Worm (Caenorhabditis elegans) whole organism, young adult: ENCODE results near the gene rskd-1.

ENCODE experiments used
- B0035.1 ChIP-seq: sonication (generic microtip); optimal IDR thresholded peaks from 2 replicates; lab custom pipeline; 2016; ENCODE audit warnings: missing genetic modification characterization, mild to moderate bottlenecking, missing compliant biosample characterization, missing genotype, missing genetic modification reagents
- B0261.1 ChIP-seq: sonication (generic microtip); optimal IDR thresholded peaks from 2 replicates; lab custom pipeline; 2016; ENCODE audit warnings: mild to moderate bottlenecking, missing genetic modification characterization, moderate library complexity, missing compliant biosample characterization
- F22D6.2 ChIP-seq: sonication (generic microtip); optimal IDR thresholded peaks from 2 replicates; lab custom pipeline; 2016; ENCODE audit warnings: mild to moderate bottlenecking, missing genetic modification characterization, missing compliant biosample characterization
- F23B12.7 ChIP-seq: sonication (generic microtip); optimal IDR thresholded peaks from 2 replicates; lab custom pipeline; 2017; ENCODE audit warnings: missing genetic modification characterization, mild to moderate bottlenecking, missing compliant biosample characterization, antibody characterized with exemption, moderate library complexity; ENCODE audit not compliant: insufficient read depth
- F39B2.1 ChIP-seq: fragments of 200-800 bp; sonication (Bioruptor generic); IDR thresholded peaks from 2 replicates; pipeline ENCODE4 v1.3.6; 2022; ENCODE audit warnings: missing genetic modification reagents, missing genetic modification characterization, missing compliant biosample characterization
- F55B11.4 ChIP-seq: sonication (generic microtip); optimal IDR thresholded peaks from 2 replicates; lab custom pipeline; 2016; ENCODE audit warnings: missing compliant biosample characterization, missing genetic modification characterization, borderline replicate concordance; ENCODE audit not compliant: insufficient read depth
- F57C9.4 ChIP-seq: sonication (generic microtip); optimal IDR thresholded peaks from 2 replicates; lab custom pipeline; 2017; ENCODE audit warnings: mild to moderate bottlenecking, missing genetic modification characterization, missing compliant biosample characterization
- K12H6.12 ChIP-seq: fragments of 200-800 bp; sonication (Bioruptor generic); optimal IDR thresholded peaks from 2 replicates; lab custom pipeline; 2018; ENCODE audit warnings: mild to moderate bottlenecking, missing genetic modification characterization, missing compliant biosample characterization
- T07F8.4 ChIP-seq: sonication (generic microtip); optimal IDR thresholded peaks from 2 replicates; lab custom pipeline; 2016; ENCODE audit warnings: mild to moderate bottlenecking, missing genetic modification characterization, moderate library complexity, missing compliant biosample characterization
- Y56A3A.18 ChIP-seq: fragments of 200-800 bp; sonication (Bioruptor generic); IDR thresholded peaks from 2 replicates; pipeline ENCODE4 v1.3.6; 2022; ENCODE audit warnings: missing genetic modification reagents, missing genetic modification characterization, missing compliant biosample characterization
- akir-1 ChIP-seq: fragments of 200-800 bp; sonication (Bioruptor generic); optimal IDR thresholded peaks from 2 replicates; lab custom pipeline; 2018; ENCODE audit warnings: mild to moderate bottlenecking, missing genetic modification characterization, moderate library complexity, missing compliant biosample characterization
- ama-1 ChIP-seq, 3 experiments: fragments of 150-350 bp in 1 of 3; sonication (generic microtip) in 2 of 3; optimal IDR thresholded peaks; 2 replicates each; lab custom pipeline; 2014 to 2018; ENCODE audit warnings: missing biosample characterization in 2 of 3, missing genetic modification characterization in 2 of 3, missing genetic modification reagents in 2 of 3
- aptf-2 ChIP-seq: fragments of 200-800 bp; sonication (Bioruptor generic); conservative IDR thresholded peaks from 2 replicates; pipeline ENCODE4 v1.3.6; 2022; ENCODE audit warnings: missing genetic modification reagents, missing genetic modification characterization, missing compliant biosample characterization
- athp-1 ChIP-seq: sonication (generic microtip); optimal IDR thresholded peaks from 2 replicates; lab custom pipeline; 2017; ENCODE audit warnings: mild to moderate bottlenecking, missing genetic modification characterization, missing compliant biosample characterization
- attf-5 ChIP-seq: fragments of 200-800 bp; sonication (Bioruptor generic); optimal IDR thresholded peaks from 2 replicates; lab custom pipeline; 2018; ENCODE audit warnings: mild to moderate bottlenecking, missing genetic modification characterization, missing compliant biosample characterization
- dpl-1 ChIP-seq: fragments of 150-350 bp; optimal IDR thresholded peaks from 2 replicates; lab custom pipeline; 2014; ENCODE audit warnings: missing biosample characterization, missing genetic modification reagents, missing genetic modification characterization
- egrh-3 ChIP-seq: fragments of 200-800 bp; sonication (Bioruptor generic); IDR thresholded peaks from 2 replicates; pipeline ENCODE4 v1.3.6; 2022; ENCODE audit warnings: missing genetic modification reagents, missing genetic modification characterization, missing compliant biosample characterization
- ets-4 ChIP-seq: fragments of 200-800 bp; sonication (Bioruptor generic); optimal IDR thresholded peaks from 2 replicates; lab custom pipeline; 2018; ENCODE audit warnings: mild to moderate bottlenecking, missing genetic modification characterization, missing compliant biosample characterization
- gei-17 ChIP-seq: fragments of 200-800 bp; sonication (Bioruptor generic); optimal IDR thresholded peaks from 2 replicates; lab custom pipeline; 2018; ENCODE audit warnings: mild to moderate bottlenecking, missing genetic modification characterization, missing compliant biosample characterization
- hmg-1.2 ChIP-seq: fragments of 200-800 bp; sonication (Bioruptor generic); IDR thresholded peaks from 2 replicates; pipeline ENCODE4 v1.3.6; 2022; ENCODE audit warnings: missing genetic modification reagents, missing genetic modification characterization, missing compliant biosample characterization
- lin-26 ChIP-seq: fragments of 200-800 bp; sonication (Bioruptor generic); IDR thresholded peaks from 2 replicates; pipeline ENCODE4 v1.3.6; 2022; ENCODE audit warnings: missing genetic modification reagents, missing genetic modification characterization, missing compliant biosample characterization
- lin-40 ChIP-seq: sonication (generic microtip); optimal IDR thresholded peaks from 2 replicates; lab custom pipeline; 2016; ENCODE audit warnings: missing genetic modification characterization, mild to moderate bottlenecking, missing compliant biosample characterization, missing genotype, missing genetic modification reagents
- lsl-1 ChIP-seq: fragments of 200-800 bp; sonication (Bioruptor generic); optimal IDR thresholded peaks from 2 replicates; lab custom pipeline; 2018; ENCODE audit warnings: mild to moderate bottlenecking, missing genetic modification characterization, moderate library complexity, missing compliant biosample characterization
- madf-10 ChIP-seq: sonication (generic microtip); optimal IDR thresholded peaks from 2 replicates; lab custom pipeline; 2016; ENCODE audit warnings: mild to moderate bottlenecking, missing genetic modification characterization, missing compliant biosample characterization
- mcd-1 ChIP-seq: fragments of 200-800 bp; sonication (Bioruptor generic); IDR thresholded peaks from 2 replicates; pipeline ENCODE4 v1.3.6; 2022; ENCODE audit warnings: missing genetic modification reagents, missing genetic modification characterization, missing compliant biosample characterization
- nfya-2 ChIP-seq: fragments of 200-800 bp; sonication (Bioruptor generic); IDR thresholded peaks from 2 replicates; pipeline ENCODE4 v1.3.6; 2022; ENCODE audit warnings: missing genetic modification reagents, missing genetic modification characterization, missing compliant biosample characterization
- nhr-179 ChIP-seq: sonication (generic microtip); optimal IDR thresholded peaks from 2 replicates; lab custom pipeline; 2016; ENCODE audit warnings: mild to moderate bottlenecking, missing genetic modification characterization, missing compliant biosample characterization
- nhr-80 ChIP-seq: sonication (generic microtip); optimal IDR thresholded peaks from 2 replicates; lab custom pipeline; 2016; ENCODE audit warnings: missing genetic modification characterization, missing compliant biosample characterization
- rec-8 ChIP-seq, 2 experiments: sonication (generic microtip); optimal IDR thresholded peaks; 2 replicates each; lab custom pipeline; 2016; ENCODE audit warnings: mild to moderate bottlenecking in 2 of 2, missing genetic modification characterization in 2 of 2, missing genetic modification reagents in 2 of 2, missing genotype in 2 of 2, missing biosample characterization in 1 of 2, missing compliant biosample characterization in 1 of 2, moderate library complexity in 1 of 2
- rpc-1 ChIP-seq, 2 experiments: fragments of 150-350 bp in 1 of 2; sonication (generic microtip) in 1 of 2; optimal IDR thresholded peaks; 2 replicates each; lab custom pipeline; 2014 to 2018; ENCODE audit warnings: missing biosample characterization in 1 of 2, missing genetic modification characterization in 1 of 2, missing genetic modification reagents in 1 of 2, missing genotype in 1 of 2
- snpc-1.3 ChIP-seq: sonication (generic microtip); optimal IDR thresholded peaks from 2 replicates; lab custom pipeline; 2017; ENCODE audit warnings: missing genetic modification characterization, mild to moderate bottlenecking, missing compliant biosample characterization, antibody characterized with exemption, moderate library complexity, missing genotype, missing genetic modification reagents; ENCODE audit not compliant: insufficient read depth
- tlf-1 ChIP-seq: fragments of 200-800 bp; sonication (Bioruptor generic); optimal IDR thresholded peaks from 2 replicates; lab custom pipeline; 2018; ENCODE audit warnings: mild to moderate bottlenecking, missing genetic modification characterization, missing compliant biosample characterization
- ztf-28 ChIP-seq: fragments of 200-800 bp; sonication (Bioruptor generic); IDR thresholded peaks from 2 replicates; pipeline ENCODE4 v1.3.6; 2022; ENCODE audit warnings: missing genetic modification reagents, missing genetic modification characterization, missing compliant biosample characterization
- ztf-6 ChIP-seq: fragments of 200-800 bp; sonication (Bioruptor generic); IDR thresholded peaks from 2 replicates; pipeline ENCODE4 v1.3.6; 2022; ENCODE audit warnings: missing genetic modification reagents, missing genetic modification characterization, missing compliant biosample characterization

rskd-1 gene

ce11 chrV:12291587-12291986 is 3.2 kb upstream of the rskd-1 start, which contains the start of the genes srpa-68 and srh-16 (continued):
- peak; percentile 88 for TF ChIP-seq lin-40 (tag; lab: Kevin White, UChicago)
- peak; percentile 11 for TF ChIP-seq B0261.1 (tag; lab: Kevin White, UChicago)
- peak; percentile 53 for TF ChIP-seq nhr-80
- TF ChIP-seq Y56A3A.18 (GFP tag; lab: Robert Waterston, UW) = peak; percentile 93
- peak; percentile 73 for TF ChIP-seq attf-5
- 0 out of 2 replicates have a peak, but pooled peaks have one; percentile 78 for TF ChIP-seq F39B2.1
- peak; percentile 58 for TF ChIP-seq madf-10 (tag; lab: Kevin White, UChicago)
- peak; percentile 35 for TF ChIP-seq gei-17 (GFP tag; lab: Kevin White, UChicago)
- no peak for TF ChIP-seq lin-26 (GFP tag; lab: Robert Waterston, UW)
- peak; percentile 90 for TF ChIP-seq dpl-1 (GFP tag; lab: Kevin White, UChicago)
- TF ChIP-seq ztf-28 (GFP tag; lab: Robert Waterston, UW) = no peak
- TF ChIP-seq F23B12.7 (tag; lab: Kevin White, UChicago) = peak; percentile 82
- TF ChIP-seq tlf-1 (GFP tag; lab: Kevin White, UChicago) = peak; percentile 80
- TF ChIP-seq F57C9.4 (tag; lab: Kevin White, UChicago) = no peak
- TF ChIP-seq K12H6.12 = peak; percentile 49

ce11 chrV:12287667-12288066 is 748 bp downstream of the rskd-1 start:
- TF ChIP-seq F23B12.7 (tag; lab: Kevin White, UChicago) = no peak
- TF ChIP-seq snpc-1.3 (tag; lab: Kevin White, UChicago) = no peak
- no peak for TF ChIP-seq athp-1 (tag; lab: Kevin White, UChicago)
- TF ChIP-seq ama-1 (optimal IDR thresholded peaks at IDR 0.05; lab: Kevin White, UChicago) = no peak
- TF ChIP-seq ama-1 (GFP tag; optimal IDR thresholded peaks at IDR 0.05; lab: Kevin White, UChicago) = no peak
- no peak for TF ChIP-seq mcd-1 (GFP tag; lab: Robert Waterston, UW)
- TF ChIP-seq egrh-3 (GFP tag; lab: Robert Waterston, UW) = no peak
- TF ChIP-seq rec-8 (tag; optimal IDR thresholded peaks at IDR 0.05; lab: Kevin White, UChicago) = no peak
- TF ChIP-seq hmg-1.2 (GFP tag; lab: Robert Waterston, UW) = no peak
- TF ChIP-seq rpc-1 (optimal IDR thresholded peaks at IDR 0.05; lab: Kevin White, UChicago) = no peak
- TF ChIP-seq rpc-1 (tag; optimal IDR thresholded peaks at IDR 0.05; lab: Kevin White, UChicago) = no peak

ce11 chrV:12283187-12283586 is 5.2 kb downstream of the rskd-1 start, which contains the start of gene F55C5.10:
Gene F55C5.10 (plus strand): TSS chrV:12283487.
- TF ChIP-seq nfya-2 = no peak
- TF ChIP-seq F55B11.4 = no peak
- TF ChIP-seq ztf-6 (GFP tag; lab: Robert Waterston, UW) = no peak
- TF ChIP-seq lin-26 (GFP tag; lab: Robert Waterston, UW) = no peak
- no peak for TF ChIP-seq egrh-3 (GFP tag; lab: Robert Waterston, UW)
- no peak for TF ChIP-seq K12H6.12
- no peak for TF ChIP-seq hmg-1.2 (GFP tag; lab: Robert Waterston, UW)
- no peak for TF ChIP-seq B0035.1 (tag; lab: Kevin White, UChicago)
- TF ChIP-seq madf-10 (tag; lab: Kevin White, UChicago) = no peak
- no peak for TF ChIP-seq lsl-1 (GFP tag; lab: Kevin White, UChicago)
- no peak for TF ChIP-seq aptf-2 (GFP tag; lab: Robert Waterston, UW)
- TF ChIP-seq T07F8.4 (tag; lab: Kevin White, UChicago) = no peak
- TF ChIP-seq akir-1 (GFP tag; lab: Kevin White, UChicago) = no peak
- no peak for TF ChIP-seq F39B2.1
- TF ChIP-seq nhr-179 (tag; lab: Kevin White, UChicago) = no peak
- no peak for TF ChIP-seq ets-4 (GFP tag; lab: Kevin White, UChicago)
- no peak for TF ChIP-seq F22D6.2
